Fruit fly (Drosophila melanogaster): ENCODE measurements around the gene nht.

Gene nht

DNA sequence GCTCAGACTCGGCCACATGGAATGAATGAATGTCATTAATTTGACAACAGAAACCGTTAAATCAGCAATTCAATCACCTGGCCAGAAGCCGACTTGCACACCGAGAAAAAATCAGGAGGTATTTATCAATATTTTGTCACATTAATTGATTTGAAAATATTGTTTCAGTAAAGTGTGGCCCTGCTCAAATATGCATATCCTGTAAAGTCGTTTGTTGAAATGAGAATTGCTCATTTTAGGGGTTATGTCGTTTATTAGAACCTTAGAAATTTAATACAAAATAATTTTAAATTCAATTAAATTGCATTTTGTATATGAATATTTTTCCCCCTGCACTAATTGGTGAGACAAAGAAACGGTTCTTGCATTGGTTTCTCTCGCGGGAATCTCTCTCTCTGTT is 39.8 kb upstream of the nht start (continued):
- TF ChIP-seq CG8319 (GFP tag; optimal IDR thresholded peaks at IDR 0.05): no peak
- no peak for TF ChIP-seq dsx (GFP tag; optimal IDR thresholded peaks at IDR 0.05; ENCODE audit: poor library complexity, severe bottlenecking)
- no peak for TF ChIP-seq CG6792 (GFP tag; optimal IDR thresholded peaks at IDR 0.05)
- TF ChIP-seq Hr4 (GFP tag; optimal IDR thresholded peaks at IDR 0.05): no peak
- no peak for TF ChIP-seq acj6 (GFP tag; optimal IDR thresholded peaks at IDR 0.05)
- no peak for TF ChIP-seq Eip75B (GFP tag; optimal IDR thresholded peaks at IDR 0.05)
- no peak for TF ChIP-seq Gug (GFP tag; IDR thresholded peaks at IDR 0.05)

- TF ChIP-seq Sox102F (GFP tag; optimal IDR thresholded peaks at IDR 0.05) (no peak), CG4318 (GFP tag; optimal IDR thresholded peaks at IDR 0.05) (peak; percentile 20), Lpt (GFP tag; optimal IDR thresholded peaks at IDR 0.05) (no peak), Hr4 (GFP tag; optimal IDR thresholded peaks at IDR 0.05) (peak; percentile 34), CG32006 (GFP tag; optimal IDR thresholded peaks at IDR 0.05) (peak; percentile 52), CG11902 (GFP tag; optimal IDR thresholded peaks at IDR 0.05) (no peak)
These were observed 32.2 kb upstream of the nht start for dm6 chr2L:15350882-15351281.

DNA sequence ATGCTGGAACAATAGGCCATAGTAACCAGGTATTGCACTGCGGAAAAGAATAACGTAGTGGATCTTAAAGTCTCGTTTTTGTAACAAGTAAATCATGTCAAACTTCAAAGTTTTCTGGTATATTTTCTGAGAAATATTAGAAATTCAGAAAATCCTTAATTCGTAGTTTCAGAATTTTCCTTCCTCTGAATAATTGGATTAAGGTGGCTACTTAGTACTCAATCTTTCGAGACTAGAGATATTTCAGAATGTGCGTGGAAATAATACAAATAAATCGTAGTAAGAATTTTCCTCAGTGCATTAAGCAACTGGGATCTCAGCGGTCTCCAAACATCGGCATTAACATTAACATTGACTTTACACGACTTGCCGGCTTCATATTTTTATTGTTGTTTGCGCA is 30.5 kb upstream of the nht start:
- TF ChIP-seq Blimp-1 (GFP tag; optimal IDR thresholded peaks at IDR 0.05): no peak
- TF ChIP-seq Eip93F (GFP tag; optimal IDR thresholded peaks at IDR 0.05): no peak
- TF ChIP-seq CG3919 (GFP tag; optimal IDR thresholded peaks at IDR 0.05): peak; percentile 11
- TF ChIP-seq CG4318 (GFP tag; optimal IDR thresholded peaks at IDR 0.05): no peak
- no peak for TF ChIP-seq Eip75B (GFP tag; optimal IDR thresholded peaks at IDR 0.05)
- TF ChIP-seq Sox102F (GFP tag; optimal IDR thresholded peaks at IDR 0.05): no peak
- peak; percentile 15 for TF ChIP-seq CG3032 (tag; optimal IDR thresholded peaks at IDR 0.05)
- TF ChIP-seq net (GFP tag; optimal IDR thresholded peaks at IDR 0.05): no peak
- no peak for TF ChIP-seq Sox14 (GFP tag; optimal IDR thresholded peaks at IDR 0.05)
- TF ChIP-seq CG11762 (GFP tag; optimal IDR thresholded peaks at IDR 0.05; ENCODE audit: insufficient read depth): no peak
- TF ChIP-seq svp (GFP tag): peak; percentile 51
- no peak for TF ChIP-seq eg (GFP tag; IDR thresholded peaks at IDR 0.05)
- TF ChIP-seq Smox (GFP tag; optimal IDR thresholded peaks at IDR 0.05): no peak
- TF ChIP-seq CG8119 (GFP tag; IDR thresholded peaks at IDR 0.05): no peak
- TF ChIP-seq CG9139 (GFP tag; optimal IDR thresholded peaks at IDR 0.05): no peak
- no peak for TF ChIP-seq dsx (GFP tag; optimal IDR thresholded peaks at IDR 0.05; ENCODE audit: poor library complexity, severe bottlenecking)
- TF ChIP-seq OdsH (GFP tag; optimal IDR thresholded peaks at IDR 0.05): no peak
- no peak for TF ChIP-seq CG10631 (GFP tag; optimal IDR thresholded peaks at IDR 0.05)
- TF ChIP-seq CG8632 (GFP tag; optimal IDR thresholded peaks at IDR 0.05): no peak
- TF ChIP-seq cyc (GFP tag; optimal IDR thresholded peaks at IDR 0.05): no peak
- TF ChIP-seq salr (GFP tag; optimal IDR thresholded peaks at IDR 0.05): no peak
- TF ChIP-seq CG32006 (GFP tag; optimal IDR thresholded peaks at IDR 0.05): peak; percentile 35
- TF ChIP-seq CG16779 (tag; optimal IDR thresholded peaks at IDR 0.05): no peak
- TF ChIP-seq CG1621 (tag; optimal IDR thresholded peaks at IDR 0.05): no peak
- TF ChIP-seq Ets96B (tag; optimal IDR thresholded peaks at IDR 0.05): peak; percentile 20
- TF ChIP-seq Met (GFP tag; optimal IDR thresholded peaks at IDR 0.05): peak; percentile 17
- TF ChIP-seq esn (GFP tag; optimal IDR thresholded peaks at IDR 0.05): peak; percentile 9
- no peak for TF ChIP-seq acj6 (GFP tag; optimal IDR thresholded peaks at IDR 0.05)
- no peak for TF ChIP-seq fkh (GFP tag; optimal IDR thresholded peaks at IDR 0.05)
- TF ChIP-seq Gug (GFP tag; IDR thresholded peaks at IDR 0.05): no peak
- TF ChIP-seq CG10669 (GFP tag; optimal IDR thresholded peaks at IDR 0.05): no peak
- TF ChIP-seq CG6808 (GFP tag; optimal IDR thresholded peaks at IDR 0.05): no peak
- TF ChIP-seq Lpt (GFP tag; optimal IDR thresholded peaks at IDR 0.05): no peak
- no peak for TF ChIP-seq ss (GFP tag; optimal IDR thresholded peaks at IDR 0.05)
- no peak for TF ChIP-seq Hr38 (GFP tag; optimal IDR thresholded peaks at IDR 0.05)
- no peak for TF ChIP-seq lz (GFP tag; optimal IDR thresholded peaks at IDR 0.05)
- no peak for TF ChIP-seq fd59A (GFP tag; optimal IDR thresholded peaks at IDR 0.05)
- TF ChIP-seq spab (GFP tag; optimal IDR thresholded peaks at IDR 0.05): no peak
- TF ChIP-seq CG8319 (GFP tag; optimal IDR thresholded peaks at IDR 0.05): no peak
- TF ChIP-seq fd85E (GFP tag; optimal IDR thresholded peaks at IDR 0.05): no peak
- TF ChIP-seq Eip78C (GFP tag): peak; percentile 70
- TF ChIP-seq Hr4 (GFP tag; optimal IDR thresholded peaks at IDR 0.05): peak; percentile 11
- no peak for TF ChIP-seq CG6163 (GFP tag; IDR thresholded peaks at IDR 0.05)
- TF ChIP-seq achi (GFP tag; optimal IDR thresholded peaks at IDR 0.05): no peak
- TF ChIP-seq CG11902 (GFP tag; optimal IDR thresholded peaks at IDR 0.05): no peak
